Worm (Caenorhabditis elegans) whole organism, young adult: Measurements from ENCODE around the gene E04F6.9.

Experiments
- C17E4.6 ChIP-seq: fragments of 200-800 bp; sonication (Bioruptor generic); IDR thresholded peaks from 2 replicates; pipeline ENCODE4 v1.3.6; 2022; ENCODE audit warnings: missing genetic modification reagents, missing genetic modification characterization, missing compliant biosample characterization
- D2030.7 ChIP-seq: fragments of 200-800 bp; sonication (Bioruptor generic); IDR thresholded peaks from 2 replicates; pipeline ENCODE4 v1.3.6; 2022; ENCODE audit warnings: missing genetic modification reagents, missing genetic modification characterization, missing compliant biosample characterization
- F57A8.1 ChIP-seq: fragments of 200-800 bp; sonication (Bioruptor generic); optimal IDR thresholded peaks from 2 replicates; lab custom pipeline; 2018; ENCODE audit warnings: mild to moderate bottlenecking, missing genetic modification characterization, moderate library complexity, missing compliant biosample characterization
- chd-7 ChIP-seq: sonication (generic microtip); optimal IDR thresholded peaks from 2 replicates; lab custom pipeline; 2016; ENCODE audit warnings: mild to moderate bottlenecking, missing genetic modification characterization, moderate library complexity, missing compliant biosample characterization
- egl-44 ChIP-seq: fragments of 200-800 bp; sonication (Bioruptor generic); IDR thresholded peaks from 2 replicates; pipeline ENCODE4 v1.3.6; 2022; ENCODE audit warnings: missing genetic modification reagents, missing genetic modification characterization, missing compliant biosample characterization
- let-607 ChIP-seq, 2 experiments: fragments of 200-800 bp in 1 of 2; sonication (Bioruptor generic) in 1 of 2; sonication (generic microtip) in 1 of 2; optimal IDR thresholded peaks; 2 replicates each; lab custom pipeline; 2016 to 2018; ENCODE audit warnings: mild to moderate bottlenecking in 2 of 2, missing compliant biosample characterization in 2 of 2, missing genetic modification characterization in 2 of 2, moderate library complexity in 2 of 2, missing genotype in 1 of 2
- lsl-1 ChIP-seq: fragments of 200-800 bp; sonication (Bioruptor generic); optimal IDR thresholded peaks from 2 replicates; lab custom pipeline; 2018; ENCODE audit warnings: mild to moderate bottlenecking, missing genetic modification characterization, moderate library complexity, missing compliant biosample characterization
- lsy-27 ChIP-seq: sonication (generic microtip); optimal IDR thresholded peaks from 2 replicates; lab custom pipeline; 2017; ENCODE audit warnings: missing genetic modification characterization, mild to moderate bottlenecking, missing compliant biosample characterization, antibody characterized with exemption, missing genotype, borderline replicate concordance; ENCODE audit not compliant: insufficient read depth
- madf-8 ChIP-seq: fragments of 200-800 bp; sonication (Bioruptor generic); conservative IDR thresholded peaks from 2 replicates; pipeline ENCODE4 v1.3.6; 2022; ENCODE audit warnings: missing genetic modification reagents, missing genetic modification characterization, missing compliant biosample characterization
- nhr-80 ChIP-seq: sonication (generic microtip); optimal IDR thresholded peaks from 2 replicates; lab custom pipeline; 2016; ENCODE audit warnings: missing genetic modification characterization, missing compliant biosample characterization
- somi-1 ChIP-seq: fragments of 200-800 bp; sonication (Bioruptor generic); optimal IDR thresholded peaks from 2 replicates; lab custom pipeline; 2018; ENCODE audit warnings: mild to moderate bottlenecking, missing genetic modification characterization, missing compliant biosample characterization
- tlf-1 ChIP-seq: fragments of 200-800 bp; sonication (Bioruptor generic); optimal IDR thresholded peaks from 2 replicates; lab custom pipeline; 2018; ENCODE audit warnings: mild to moderate bottlenecking, missing genetic modification characterization, missing compliant biosample characterization
- ztf-26 ChIP-seq: sonication (generic microtip); optimal IDR thresholded peaks from 2 replicates; lab custom pipeline; 2017; ENCODE audit warnings: missing genetic modification characterization, missing compliant biosample characterization

E04F6.9 gene

DNA sequence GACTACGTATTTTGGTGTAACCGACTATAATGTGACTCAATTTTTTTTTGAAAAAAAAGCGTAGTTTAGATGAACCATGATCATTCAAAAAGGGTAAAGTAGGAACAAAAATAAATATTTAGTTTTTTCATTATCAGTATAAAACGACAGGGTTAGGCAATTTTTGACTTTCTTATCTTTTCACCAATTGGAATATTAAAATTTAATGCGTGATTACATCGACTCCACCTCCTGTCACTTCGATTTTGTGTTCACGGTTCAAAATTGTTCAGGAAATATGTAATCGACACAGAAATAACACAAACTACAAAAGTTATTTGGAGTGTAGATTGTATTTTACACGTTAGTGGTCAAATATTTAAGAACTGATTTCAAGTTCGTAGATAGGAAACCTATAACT is 45.2 kb downstream of the E04F6.9 start:
- TF ChIP-seq lsl-1 (GFP tag; lab: Kevin White, UChicago) (no peak), egl-44 (GFP tag; lab: Robert Waterston, UW) (no peak), nhr-80 (tag; lab: Kevin White, UChicago) (peak; percentile 76), let-607 (tag; optimal IDR thresholded peaks at IDR 0.05; lab: Kevin White, UChicago) (peak in 1 of 2 experiments; percentile 3)

DNA sequence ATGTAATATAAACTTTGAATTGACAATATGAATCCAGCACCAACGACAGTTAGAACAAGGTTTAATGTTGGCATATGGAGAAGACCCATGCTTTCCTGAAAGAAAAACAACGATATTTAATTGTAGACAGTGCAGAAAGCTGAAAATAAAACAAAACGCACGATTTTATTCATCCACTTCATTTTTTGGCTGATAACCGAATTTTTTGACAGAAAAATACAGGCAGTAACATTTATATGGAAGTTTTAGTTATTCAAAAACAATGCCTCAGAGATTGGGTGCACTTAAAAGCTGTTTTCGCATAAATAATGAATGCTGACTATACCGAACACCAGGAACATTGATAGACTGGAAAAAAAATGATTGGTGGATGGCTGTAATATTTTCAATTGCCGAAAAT is 46.2 kb downstream of the E04F6.9 start, which contains the start of gene mfsd-13.2:
mfsd-13.2 (minus strand) TSS at position 101 of the 400 bp plus-strand sequence.
- no peak for TF ChIP-seq F57A8.1 (GFP tag; lab: Kevin White, UChicago)
- TF ChIP-seq madf-8 (GFP tag; lab: Robert Waterston, UW) = no peak
- no peak for TF ChIP-seq tlf-1 (GFP tag; lab: Kevin White, UChicago)
- no peak for TF ChIP-seq lsy-27
- no peak for TF ChIP-seq ztf-26
- TF ChIP-seq somi-1 (GFP tag; lab: Kevin White, UChicago) = no peak
- TF ChIP-seq C17E4.6 (GFP tag; lab: Robert Waterston, UW) = no peak
- no peak for TF ChIP-seq chd-7
- no peak for TF ChIP-seq D2030.7
- TF ChIP-seq, all 124 proteins: peak for 0
